Worm (Caenorhabditis elegans) whole organism, L1 larva: ENCODE measurements around the gene C05E4.7.
A peak's percentile ranks its signal among the peaks of the same experiment; 100 is the strongest.

ENCODE experiments used
- C04F5.9 ChIP-seq: sonication (generic microtip); optimal IDR thresholded peaks from 2 replicates; lab custom pipeline; 2016; ENCODE audit warnings: missing genetic modification characterization, missing compliant biosample characterization
- C16A3.4 ChIP-seq: fragments of 150-350 bp; optimal IDR thresholded peaks from 2 replicates; lab custom pipeline; 2014; ENCODE audit warnings: missing biosample characterization, missing genetic modification characterization
- C34B4.2 ChIP-seq: sonication (generic microtip); optimal IDR thresholded peaks from 2 replicates; lab custom pipeline; 2017; ENCODE audit warnings: mild to moderate bottlenecking, missing genetic modification characterization, missing compliant biosample characterization
- alr-1 ChIP-seq: fragments of 200-800 bp; sonication (Bioruptor generic); optimal IDR thresholded peaks from 2 replicates; lab custom pipeline; 2018; ENCODE audit warnings: borderline replicate concordance, mild to moderate bottlenecking, missing genetic modification characterization, missing compliant biosample characterization
- aly-2 ChIP-seq: fragments of 150-350 bp; optimal IDR thresholded peaks from 2 replicates; lab custom pipeline; 2014; ENCODE audit warnings: missing biosample characterization, missing genetic modification characterization
- ama-1 ChIP-seq: fragments of 150-350 bp; optimal IDR thresholded peaks from 2 replicates; lab custom pipeline; 2014
- blmp-1 ChIP-seq: fragments of 150-350 bp; optimal IDR thresholded peaks from 2 replicates; lab custom pipeline; 2014; ENCODE audit warnings: missing biosample characterization, missing genetic modification characterization
- ceh-63 ChIP-seq: fragments of 200-800 bp; sonication (Bioruptor generic); optimal IDR thresholded peaks from 2 replicates; lab custom pipeline; 2018; ENCODE audit warnings: mild to moderate bottlenecking, missing genetic modification characterization, missing compliant biosample characterization
- ceh-82 ChIP-seq, 3 experiments: fragments of 150-350 bp in 1 of 3; sonication (generic microtip) in 2 of 3; optimal IDR thresholded peaks; 2 replicates each; lab custom pipeline; 2014 to 2017; ENCODE audit warnings: missing biosample characterization in 3 of 3, missing genetic modification characterization in 3 of 3
- ceh-88 ChIP-seq: fragments of 200-800 bp; sonication (Bioruptor generic); IDR thresholded peaks from 2 replicates; pipeline ENCODE4 v1.3.6; 2022; ENCODE audit warnings: missing genetic modification characterization, missing compliant biosample characterization
- ceh-90 ChIP-seq: sonication (generic microtip); optimal IDR thresholded peaks from 2 replicates; lab custom pipeline; 2016; ENCODE audit warnings: missing genetic modification characterization, missing compliant biosample characterization
- dsc-1 ChIP-seq: sonication (generic microtip); optimal IDR thresholded peaks from 2 replicates; lab custom pipeline; 2016; ENCODE audit warnings: mild to moderate bottlenecking, missing genetic modification characterization, missing compliant biosample characterization
- efl-1 ChIP-seq, 4 experiments: fragments of 150-350 bp; optimal IDR thresholded peaks in 3 of 4; peaks in 1 of 4; 1 replicate in 1 of 4; 2 replicates in 3 of 4; lab custom pipeline; 2014; ENCODE audit warnings: missing biosample characterization in 2 of 4, missing genetic modification characterization in 2 of 4, missing genetic modification reagents in 2 of 4
- egl-13 ChIP-seq: sonication (generic microtip); optimal IDR thresholded peaks from 2 replicates; lab custom pipeline; 2016; ENCODE audit warnings: missing genotype, missing genetic modification reagents, missing genetic modification characterization, missing compliant biosample characterization
- egl-27 ChIP-seq, 2 experiments: fragments of 150-350 bp in 1 of 2; sonication (generic microtip); optimal IDR thresholded peaks; 3 replicates each; lab custom pipeline; 2017 to 2018; ENCODE audit warnings: missing biosample characterization in 2 of 2, missing genetic modification characterization in 2 of 2, missing genetic modification reagents in 2 of 2
- elt-3 ChIP-seq, 6 experiments: fragments of 150-350 bp in 1 of 6; sonication (generic microtip); optimal IDR thresholded peaks; 2 replicates each; lab custom pipeline; 2017 to 2018; ENCODE audit warnings: missing biosample characterization in 6 of 6, missing genetic modification characterization in 6 of 6, inconsistent platforms in 1 of 6
- ets-5 ChIP-seq: fragments of 200-800 bp; sonication (Bioruptor generic); IDR thresholded peaks from 2 replicates; pipeline ENCODE4 v1.3.6; 2022; ENCODE audit warnings: missing genetic modification characterization, missing compliant biosample characterization
- fkh-10 ChIP-seq: sonication (generic microtip); optimal IDR thresholded peaks from 2 replicates; lab custom pipeline; 2017; ENCODE audit warnings: missing biosample characterization, missing genetic modification reagents, missing genetic modification characterization
- fkh-4 ChIP-seq: sonication (generic microtip); optimal IDR thresholded peaks from 2 replicates; lab custom pipeline; 2016; ENCODE audit warnings: missing compliant biosample characterization, missing genetic modification characterization, borderline replicate concordance
- fkh-8 ChIP-seq: sonication (generic microtip); optimal IDR thresholded peaks from 2 replicates; lab custom pipeline; 2016; ENCODE audit warnings: mild to moderate bottlenecking, missing genetic modification characterization, missing compliant biosample characterization
- fos-1 ChIP-seq: fragments of 150-350 bp; optimal IDR thresholded peaks from 2 replicates; lab custom pipeline; 2014; ENCODE audit warnings: missing biosample characterization, missing genetic modification characterization
- grh-1 ChIP-seq: fragments of 200-800 bp; sonication (Bioruptor generic); IDR thresholded peaks from 2 replicates; pipeline ENCODE4 v1.3.6; 2022; ENCODE audit warnings: missing genetic modification reagents, missing genetic modification characterization, missing compliant biosample characterization
- hlh-17 ChIP-seq: fragments of 200-800 bp; sonication (Bioruptor generic); optimal IDR thresholded peaks from 2 replicates; lab custom pipeline; 2018; ENCODE audit warnings: missing genetic modification characterization, mild to moderate bottlenecking, missing compliant biosample characterization, moderate library complexity, borderline replicate concordance
- hlh-4 ChIP-seq: sonication (generic microtip); optimal IDR thresholded peaks from 2 replicates; lab custom pipeline; 2016; ENCODE audit warnings: mild to moderate bottlenecking, missing genetic modification characterization, missing compliant biosample characterization
- irx-1 ChIP-seq: sonication (generic microtip); optimal IDR thresholded peaks from 2 replicates; lab custom pipeline; 2016; ENCODE audit warnings: missing genetic modification characterization, missing compliant biosample characterization
- isw-1 ChIP-seq: fragments of 200-800 bp; sonication (Bioruptor generic); IDR thresholded peaks from 2 replicates; pipeline ENCODE4 v1.3.6; 2022; ENCODE audit warnings: missing genetic modification characterization, missing compliant biosample characterization
- jun-1 ChIP-seq: fragments of 150-350 bp; optimal IDR thresholded peaks from 2 replicates; lab custom pipeline; 2014; ENCODE audit warnings: missing biosample characterization, missing genetic modification reagents, missing genetic modification characterization
- lin-14 ChIP-seq: fragments of 200-800 bp; sonication (Bioruptor generic); optimal IDR thresholded peaks from 2 replicates; lab custom pipeline; 2018; ENCODE audit warnings: mild to moderate bottlenecking, missing genetic modification characterization, moderate library complexity, missing compliant biosample characterization
- lin-15B ChIP-seq: fragments of 150-350 bp; sonication (generic microtip); optimal IDR thresholded peaks from 3 replicates; lab custom pipeline; 2014; ENCODE audit warnings: missing biosample characterization, missing genetic modification characterization
- lin-39 ChIP-seq: fragments of 150-350 bp; optimal IDR thresholded peaks from 2 replicates; lab custom pipeline; 2014; ENCODE audit warnings: missing biosample characterization, missing genetic modification reagents, missing genetic modification characterization
- mep-1 ChIP-seq: fragments of 150-350 bp; optimal IDR thresholded peaks from 2 replicates; lab custom pipeline; 2014; ENCODE audit warnings: missing biosample characterization, missing genetic modification characterization
- nhr-12 ChIP-seq: sonication (generic microtip); optimal IDR thresholded peaks from 2 replicates; lab custom pipeline; 2017; ENCODE audit warnings: missing biosample characterization, missing genetic modification characterization
- nhr-19 ChIP-seq: fragments of 200-800 bp; sonication (Bioruptor generic); conservative IDR thresholded peaks from 2 replicates; pipeline ENCODE4 v1.3.6; 2022; ENCODE audit warnings: missing genetic modification characterization, missing compliant biosample characterization
- nhr-237 ChIP-seq: fragments of 150-350 bp; optimal IDR thresholded peaks from 2 replicates; lab custom pipeline; 2014; ENCODE audit warnings: missing biosample characterization, missing genetic modification characterization
- nhr-77 ChIP-seq: fragments of 150-350 bp; optimal IDR thresholded peaks from 2 replicates; lab custom pipeline; 2014; ENCODE audit warnings: missing biosample characterization, missing genetic modification characterization
- nhr-84 ChIP-seq: sonication (generic microtip); optimal IDR thresholded peaks from 2 replicates; lab custom pipeline; 2017; ENCODE audit warnings: missing biosample characterization, missing genetic modification characterization
- nhr-85 ChIP-seq: sonication (generic microtip); peaks from one replicate; lab custom pipeline; 2016; ENCODE audit warnings: missing genetic modification characterization, inconsistent platforms, missing compliant biosample characterization
- pax-3 ChIP-seq: fragments of 200-800 bp; sonication (Bioruptor generic); optimal IDR thresholded peaks from 2 replicates; lab custom pipeline; 2018; ENCODE audit warnings: mild to moderate bottlenecking, missing genetic modification characterization, moderate library complexity, missing compliant biosample characterization
- snpc-4 ChIP-seq: fragments of 150-350 bp; optimal IDR thresholded peaks from 2 replicates; lab custom pipeline; 2014; ENCODE audit warnings: missing biosample characterization, missing genetic modification characterization
- sox-4 ChIP-seq: sonication (generic microtip); optimal IDR thresholded peaks from 2 replicates; lab custom pipeline; 2016; ENCODE audit warnings: missing genetic modification characterization, missing compliant biosample characterization
- sptf-1 ChIP-seq: fragments of 150-350 bp; optimal IDR thresholded peaks from 2 replicates; lab custom pipeline; 2014; ENCODE audit warnings: missing biosample characterization, missing genetic modification characterization
- sup-37 ChIP-seq: fragments of 200-800 bp; sonication (Bioruptor generic); optimal IDR thresholded peaks from 2 replicates; lab custom pipeline; 2018; ENCODE audit warnings: mild to moderate bottlenecking, missing genetic modification characterization, missing compliant biosample characterization
- swsn-7 ChIP-seq: sonication (generic microtip); optimal IDR thresholded peaks from 2 replicates; lab custom pipeline; 2016; ENCODE audit warnings: missing genetic modification characterization, missing compliant biosample characterization
- unc-130 ChIP-seq: fragments of 150-350 bp; optimal IDR thresholded peaks from 2 replicates; lab custom pipeline; 2017; ENCODE audit warnings: missing biosample characterization, missing genetic modification characterization, inconsistent platforms
- unc-62 ChIP-seq: fragments of 150-350 bp; optimal IDR thresholded peaks from 2 replicates; lab custom pipeline; 2014; ENCODE audit warnings: missing biosample characterization, missing genetic modification reagents, missing genetic modification characterization
- unc-86 ChIP-seq: sonication (generic microtip); optimal IDR thresholded peaks from 2 replicates; lab custom pipeline; 2016; ENCODE audit warnings: missing genetic modification characterization, missing compliant biosample characterization
- unc-98 ChIP-seq: fragments of 200-800 bp; sonication (Bioruptor generic); IDR thresholded peaks from 2 replicates; pipeline ENCODE4 v1.3.6; 2022; ENCODE audit warnings: missing genetic modification characterization, missing compliant biosample characterization
- vab-15 ChIP-seq: sonication (generic microtip); optimal IDR thresholded peaks from 2 replicates; lab custom pipeline; 2017; ENCODE audit warnings: missing genotype, mild to moderate bottlenecking, missing genetic modification characterization, missing compliant biosample characterization
- xbp-1 ChIP-seq: sonication (generic microtip); optimal IDR thresholded peaks from 2 replicates; lab custom pipeline; 2016; ENCODE audit warnings: missing genetic modification characterization, missing compliant biosample characterization
- zag-1 ChIP-seq: fragments of 150-350 bp; optimal IDR thresholded peaks from 2 replicates; lab custom pipeline; 2014; ENCODE audit warnings: missing biosample characterization, missing genetic modification characterization
- ztf-4 ChIP-seq: fragments of 150-350 bp; optimal IDR thresholded peaks from 2 replicates; lab custom pipeline; 2014; ENCODE audit warnings: missing biosample characterization, missing genetic modification characterization

Gene C05E4.7

ce11 chrV:727484-728351 lies 14.2 kb upstream of the C05E4.7 start, which contains the start of the genes icl-1 and srh-2 (continued):
- no peak for TF ChIP-seq egl-27 (tag; optimal IDR thresholded peaks at IDR 0.05; lab: Kevin White, UChicago)
- TF ChIP-seq ceh-88 (GFP tag; lab: Robert Waterston, UW) = peak; percentile 67
- TF ChIP-seq nhr-84 (tag; lab: Kevin White, UChicago) = no peak
- TF ChIP-seq unc-130 (tag; lab: Kevin White, UChicago) = peak; percentile 74
- TF ChIP-seq nhr-19 = peak; percentile 93
- TF ChIP-seq ets-5 (GFP tag; lab: Robert Waterston, UW) = no peak
- TF ChIP-seq C04F5.9 (tag; lab: Kevin White, UChicago) = peak; percentile 49
- TF ChIP-seq alr-1 = no peak
- no peak for TF ChIP-seq hlh-4 (tag; lab: Kevin White, UChicago)
- TF ChIP-seq ceh-63 = peak; percentile 54
- no peak for TF ChIP-seq lin-15B (tag; lab: Kevin White, UChicago)
- TF ChIP-seq blmp-1 (tag; lab: Kevin White, UChicago) = peak; percentile 17
- peak; percentile 14 for TF ChIP-seq irx-1 (tag; lab: Kevin White, UChicago)
- no peak for TF ChIP-seq isw-1 (GFP tag; lab: Robert Waterston, UW)
- peak; percentile 74 for TF ChIP-seq C16A3.4
- peak; percentile 68 for TF ChIP-seq swsn-7 (tag; lab: Kevin White, UChicago)
- TF ChIP-seq efl-1 (optimal IDR thresholded peaks at IDR 0.05; lab: Kevin White, UChicago) = peak; percentile 40 to 49
- peak in 1 of 2 experiments; percentile 91 for TF ChIP-seq efl-1 (GFP tag; optimal IDR thresholded peaks at IDR 0.05 in 1 of 2; lab: Kevin White, UChicago)
- TF ChIP-seq elt-3 (tag; optimal IDR thresholded peaks at IDR 0.05; lab: Kevin White, UChicago) = peak in 2 of 6 experiments; percentile 29 to 80
- no peak for TF ChIP-seq fkh-10 (GFP tag; lab: Kevin White, UChicago)
- peak; percentile 29 for TF ChIP-seq nhr-77 (tag; lab: Kevin White, UChicago)
- TF ChIP-seq fkh-4 = no peak
- no peak for TF ChIP-seq sptf-1 (tag; lab: Kevin White, UChicago)
- peak; percentile 59 for TF ChIP-seq mep-1 (tag; lab: Kevin White, UChicago)
- no peak for TF ChIP-seq dsc-1
- TF ChIP-seq ceh-90 = no peak
- peak; percentile 32 for TF ChIP-seq sox-4 (tag; lab: Kevin White, UChicago)
- TF ChIP-seq nhr-12 = no peak
- no peak for TF ChIP-seq pax-3 (tag; lab: Kevin White, UChicago)
- peak; percentile 89 for TF ChIP-seq ama-1
- no peak for TF ChIP-seq egl-13
- TF ChIP-seq hlh-17 = peak; percentile 41
- no peak for TF ChIP-seq aly-2 (tag; lab: Kevin White, UChicago)
- TF ChIP-seq sup-37 (GFP tag; lab: Kevin White, UChicago) = peak; percentile 59
- peak; percentile 23 for TF ChIP-seq fos-1 (tag; lab: Kevin White, UChicago)
- peak; percentile 92 for TF ChIP-seq lin-14 (GFP tag; lab: Kevin White, UChicago)
- TF ChIP-seq unc-98 (GFP tag; lab: Robert Waterston, UW) = no peak
- TF ChIP-seq C34B4.2 (tag; lab: Kevin White, UChicago) = no peak
- peak; percentile 14 for TF ChIP-seq ztf-4
- no peak for TF ChIP-seq nhr-237 (tag; lab: Kevin White, UChicago)
- TF ChIP-seq lin-39 = peak; percentile 46
- TF ChIP-seq xbp-1 (tag; lab: Kevin White, UChicago) = peak; percentile 45
- TF ChIP-seq nhr-85 (tag; lab: Kevin White, UChicago) = peak; percentile 92
- no peak for TF ChIP-seq snpc-4 (tag; lab: Kevin White, UChicago)
- no peak for TF ChIP-seq zag-1 (tag; lab: Kevin White, UChicago)
- TF ChIP-seq fkh-8 = no peak
- TF ChIP-seq jun-1 = peak; percentile 15
- peak; percentile 52 for TF ChIP-seq vab-15 (tag; lab: Kevin White, UChicago)
- TF ChIP-seq ceh-82 (tag; optimal IDR thresholded peaks at IDR 0.05; lab: Kevin White, UChicago) = no peak
- TF ChIP-seq unc-86 (tag; lab: Kevin White, UChicago) = no peak
- no peak for TF ChIP-seq grh-1 (GFP tag; lab: Robert Waterston, UW)
- TF ChIP-seq unc-62 (GFP tag; lab: Kevin White, UChicago) = no peak
